Fruit fly (Drosophila melanogaster): ENCODE data around the gene CG17636.

The CG17636 gene

DNA sequence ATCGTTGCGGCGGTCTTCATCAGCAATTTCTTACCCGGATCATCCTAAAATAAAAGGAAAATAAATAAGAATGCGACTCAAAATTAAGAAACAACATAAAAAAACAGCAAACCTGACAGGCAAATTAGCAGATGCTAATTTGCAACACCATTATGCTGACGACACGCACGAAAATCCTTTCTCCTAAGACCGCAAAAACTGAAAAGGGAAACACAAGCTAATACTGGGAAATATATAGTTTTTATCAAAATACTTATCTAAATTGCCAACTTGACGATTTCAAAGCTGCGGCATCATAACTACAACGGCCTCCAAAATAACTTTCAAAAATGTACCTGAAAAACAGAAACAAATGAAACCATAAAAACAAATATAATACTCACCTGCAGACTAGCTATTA is 11.5 kb downstream of the CG17636 start:
- TF ChIP-seq slou (GFP tag; optimal IDR thresholded peaks at IDR 0.05) (peak; percentile 41), CG6254 (GFP tag; optimal IDR thresholded peaks at IDR 0.05) (no peak), Ets65A (GFP tag) (peak; percentile 86)

Measured in whole organism, embryonic.